Worm (Caenorhabditis elegans) whole organism, L4 larva: ENCODE results near the gene snt-2.

Experiments
- F37D6.2 ChIP-seq: sonication (generic microtip); optimal IDR thresholded peaks from 2 replicates; lab custom pipeline; 2016; ENCODE audit warnings: mild to moderate bottlenecking, missing genetic modification characterization, missing compliant biosample characterization
- F44E2.7 ChIP-seq: fragments of 200-800 bp; sonication (Bioruptor generic); IDR thresholded peaks from 2 replicates; pipeline ENCODE4 v2.1.2; 2022; ENCODE audit warnings: missing genetic modification characterization, missing compliant biosample characterization
- Y105C5A.15 ChIP-seq: fragments of 200-800 bp; sonication (Bioruptor generic); IDR thresholded peaks from 2 replicates; pipeline ENCODE4 v1.3.6; 2022; ENCODE audit warnings: missing genetic modification characterization, missing compliant biosample characterization
- ZK337.2 ChIP-seq: fragments of 200-800 bp; sonication (Bioruptor generic); IDR thresholded peaks from 2 replicates; pipeline ENCODE4 v1.3.6; 2022; ENCODE audit warnings: missing genetic modification reagents, missing genetic modification characterization, missing compliant biosample characterization
- aha-1 ChIP-seq: fragments of 150-350 bp; peaks from one replicate; lab custom pipeline; 2014; ENCODE audit warnings: missing biosample characterization, missing genetic modification characterization
- arid-1 ChIP-seq: fragments of 200-800 bp; sonication (Bioruptor generic); conservative IDR thresholded peaks from 2 replicates; pipeline ENCODE4 v1.3.6; 2022; ENCODE audit warnings: missing genetic modification reagents, missing genetic modification characterization, missing compliant biosample characterization
- ceh-28 ChIP-seq: fragments of 150-350 bp; optimal IDR thresholded peaks from 2 replicates; lab custom pipeline; 2014; ENCODE audit warnings: missing biosample characterization, missing genetic modification reagents, missing genetic modification characterization
- ceh-82 ChIP-seq: sonication (generic microtip); optimal IDR thresholded peaks from 2 replicates; lab custom pipeline; 2017; ENCODE audit warnings: missing biosample characterization, missing genetic modification characterization
- cey-2 ChIP-seq: sonication (generic microtip); optimal IDR thresholded peaks from 3 replicates; lab custom pipeline; 2017; ENCODE audit warnings: missing genetic modification characterization, mild to moderate bottlenecking, missing compliant biosample characterization, antibody characterized with exemption, borderline replicate concordance; ENCODE audit not compliant: insufficient read depth
- ctbp-1 ChIP-seq: fragments of 200-800 bp; sonication (Bioruptor generic); IDR thresholded peaks from 2 replicates; pipeline ENCODE4 v1.3.6; 2022; ENCODE audit warnings: missing genetic modification reagents, missing genetic modification characterization, missing compliant biosample characterization
- daf-16 ChIP-seq, 3 experiments: sonication (generic microtip); optimal IDR thresholded peaks; 2 replicates each; lab custom pipeline; 2016 to 2017; ENCODE audit warnings: missing genetic modification characterization in 3 of 3, missing genetic modification reagents in 3 of 3, mild to moderate bottlenecking in 2 of 3, missing compliant biosample characterization in 2 of 3, missing biosample characterization in 1 of 3, moderate library complexity in 1 of 3
- dmd-6 ChIP-seq: fragments of 200-800 bp; sonication (Bioruptor generic); IDR thresholded peaks from 2 replicates; pipeline ENCODE4 v1.3.6; 2022; ENCODE audit warnings: missing genetic modification reagents, missing genetic modification characterization, missing compliant biosample characterization
- dmd-8 ChIP-seq: fragments of 200-800 bp; sonication (Bioruptor generic); IDR thresholded peaks from 2 replicates; pipeline ENCODE4 v1.3.6; 2022; ENCODE audit warnings: missing genetic modification characterization, missing compliant biosample characterization
- dmd-9 ChIP-seq: fragments of 200-800 bp; sonication (Bioruptor generic); IDR thresholded peaks from 2 replicates; pipeline ENCODE4 v1.3.6; 2022; ENCODE audit warnings: missing genetic modification reagents, missing genetic modification characterization, missing compliant biosample characterization
- dpl-1 ChIP-seq: fragments of 150-350 bp; optimal IDR thresholded peaks from 2 replicates; lab custom pipeline; 2014; ENCODE audit warnings: missing biosample characterization, missing genetic modification reagents, missing genetic modification characterization
- dve-1 ChIP-seq: sonication (generic microtip); optimal IDR thresholded peaks from 2 replicates; lab custom pipeline; 2017; ENCODE audit warnings: antibody characterized with exemption, mild to moderate bottlenecking, missing genetic modification characterization, missing compliant biosample characterization; ENCODE audit not compliant: insufficient read depth
- egl-27 ChIP-seq: sonication (generic microtip); optimal IDR thresholded peaks from 3 replicates; lab custom pipeline; 2017; ENCODE audit warnings: missing biosample characterization, missing genetic modification reagents, missing genetic modification characterization
- egl-43 ChIP-seq: fragments of 200-800 bp; sonication (Bioruptor generic); IDR thresholded peaks from 2 replicates; pipeline ENCODE4 v1.3.6; 2022; ENCODE audit warnings: missing genetic modification reagents, missing genetic modification characterization, missing compliant biosample characterization
- fkh-10 ChIP-seq: fragments of 150-350 bp; optimal IDR thresholded peaks from 2 replicates; lab custom pipeline; 2014; ENCODE audit warnings: missing biosample characterization, missing genetic modification reagents, missing genetic modification characterization
- hif-1 ChIP-seq, 2 experiments: sonication (generic microtip); optimal IDR thresholded peaks; 2 replicates each; lab custom pipeline; 2016 to 2017; ENCODE audit warnings: missing compliant biosample characterization in 2 of 2, missing genetic modification characterization in 2 of 2, missing genetic modification reagents in 2 of 2, missing genotype in 2 of 2, mild to moderate bottlenecking in 1 of 2
- hlh-11 ChIP-seq: fragments of 200-800 bp; sonication (Bioruptor generic); optimal IDR thresholded peaks from 2 replicates; lab custom pipeline; 2018; ENCODE audit warnings: mild to moderate bottlenecking, missing genetic modification characterization, missing compliant biosample characterization
- hlh-30 ChIP-seq: sonication (generic microtip); optimal IDR thresholded peaks from 2 replicates; lab custom pipeline; 2017; ENCODE audit warnings: antibody characterized with exemption, mild to moderate bottlenecking, missing genetic modification characterization, missing compliant biosample characterization; ENCODE audit not compliant: insufficient read depth
- lin-13 ChIP-seq: fragments of 150-350 bp; optimal IDR thresholded peaks from 2 replicates; lab custom pipeline; 2014; ENCODE audit warnings: missing biosample characterization, missing genetic modification reagents, missing genetic modification characterization
- lin-15B ChIP-seq: fragments of 150-350 bp; sonication (generic microtip); optimal IDR thresholded peaks from 3 replicates; lab custom pipeline; 2014; ENCODE audit warnings: missing biosample characterization, missing genetic modification characterization
- lin-38 ChIP-seq: fragments of 200-800 bp; sonication (Bioruptor generic); IDR thresholded peaks from 2 replicates; pipeline ENCODE4 v1.3.6; 2022; ENCODE audit warnings: missing genetic modification reagents, missing genetic modification characterization, missing compliant biosample characterization
- lin-39 ChIP-seq: fragments of 150-350 bp; optimal IDR thresholded peaks from 2 replicates; lab custom pipeline; 2014; ENCODE audit warnings: missing biosample characterization, missing genetic modification reagents, missing genetic modification characterization
- lsy-2 ChIP-seq, 2 experiments: fragments of 150-350 bp in 1 of 2; sonication (generic microtip) in 1 of 2; optimal IDR thresholded peaks; 2 replicates each; lab custom pipeline; 2014 to 2017; ENCODE audit warnings: missing biosample characterization in 2 of 2, missing genetic modification characterization in 2 of 2
- mdl-1 ChIP-seq, 2 experiments: fragments of 150-350 bp in 1 of 2; sonication (generic microtip) in 1 of 2; optimal IDR thresholded peaks; 2 replicates each; lab custom pipeline; 2014 to 2017; ENCODE audit warnings: missing biosample characterization in 2 of 2, missing genetic modification characterization in 2 of 2
- mep-1 ChIP-seq: fragments of 150-350 bp; sonication (generic microtip); optimal IDR thresholded peaks from 3 replicates; lab custom pipeline; 2014; ENCODE audit warnings: missing biosample characterization, missing genetic modification characterization
- mes-2 ChIP-seq: sonication (generic microtip); optimal IDR thresholded peaks from 2 replicates; lab custom pipeline; 2016; ENCODE audit warnings: missing genotype, mild to moderate bottlenecking, missing genetic modification characterization, missing compliant biosample characterization; ENCODE audit not compliant: poor library complexity, severe bottlenecking
- mxl-2 ChIP-seq: fragments of 200-800 bp; sonication (Bioruptor generic); conservative IDR thresholded peaks from 2 replicates; pipeline ENCODE4 v1.3.6; 2022; ENCODE audit warnings: missing genetic modification reagents, missing genetic modification characterization, missing compliant biosample characterization
- mxl-3 ChIP-seq: fragments of 200-800 bp; sonication (Bioruptor generic); optimal IDR thresholded peaks from 2 replicates; lab custom pipeline; 2018; ENCODE audit warnings: mild to moderate bottlenecking, missing genetic modification characterization, missing compliant biosample characterization
- nhr-11 ChIP-seq: fragments of 150-350 bp; optimal IDR thresholded peaks from 2 replicates; lab custom pipeline; 2014; ENCODE audit warnings: missing biosample characterization, missing genetic modification characterization
- nhr-111 ChIP-seq: fragments of 200-800 bp; sonication (Bioruptor generic); optimal IDR thresholded peaks from 2 replicates; lab custom pipeline; 2018; ENCODE audit warnings: mild to moderate bottlenecking, missing genetic modification characterization, missing compliant biosample characterization
- nhr-28 ChIP-seq: fragments of 150-350 bp; optimal IDR thresholded peaks from 2 replicates; lab custom pipeline; 2014; ENCODE audit warnings: missing biosample characterization, missing genetic modification characterization
- nhr-48 ChIP-seq: sonication (generic microtip); optimal IDR thresholded peaks from 2 replicates; lab custom pipeline; 2016; ENCODE audit warnings: mild to moderate bottlenecking, missing genetic modification characterization, missing compliant biosample characterization
- nhr-6 ChIP-seq: fragments of 150-350 bp; optimal IDR thresholded peaks from 2 replicates; lab custom pipeline; 2014; ENCODE audit warnings: missing biosample characterization, missing genetic modification characterization
- nhr-77 ChIP-seq: fragments of 150-350 bp; optimal IDR thresholded peaks from 2 replicates; lab custom pipeline; 2014; ENCODE audit warnings: missing biosample characterization, missing genetic modification characterization
- pha-4 ChIP-seq, 2 experiments: fragments of 150-350 bp in 1 of 2; fragments of 200-800 bp in 1 of 2; sonication (Bioruptor generic) in 1 of 2; IDR thresholded peaks in 1 of 2; optimal IDR thresholded peaks in 1 of 2; 2 replicates each; pipeline versions ENCODE4 v1.3.6 to Lab custom; 2014 to 2022; ENCODE audit warnings: missing genetic modification characterization in 2 of 2, missing genetic modification reagents in 2 of 2, missing biosample characterization in 1 of 2, missing compliant biosample characterization in 1 of 2
- php-3 ChIP-seq: fragments of 200-800 bp; sonication (Bioruptor generic); IDR thresholded peaks from 2 replicates; pipeline ENCODE4 v1.3.6; 2022; ENCODE audit warnings: missing genetic modification reagents, missing genetic modification characterization, missing compliant biosample characterization
- pqm-1 ChIP-seq: sonication (generic microtip); optimal IDR thresholded peaks from 2 replicates; lab custom pipeline; 2017; ENCODE audit warnings: missing biosample characterization, missing genetic modification characterization
- rbr-2 ChIP-seq: sonication (generic microtip); optimal IDR thresholded peaks from 2 replicates; lab custom pipeline; 2016; ENCODE audit warnings: missing genotype, missing genetic modification characterization, missing compliant biosample characterization
- set-16 ChIP-seq: fragments of 200-800 bp; sonication (Bioruptor generic); IDR thresholded peaks from 2 replicates; pipeline ENCODE4 v1.3.6; 2022; ENCODE audit warnings: missing genetic modification reagents, missing genetic modification characterization, missing compliant biosample characterization
- skn-1 ChIP-seq: fragments of 150-350 bp; optimal IDR thresholded peaks from 2 replicates; lab custom pipeline; 2014; ENCODE audit warnings: missing biosample characterization, missing genetic modification characterization
- snpc-1.2 ChIP-seq: fragments of 200-800 bp; sonication (Bioruptor generic); IDR thresholded peaks from 2 replicates; pipeline ENCODE4 v1.3.6; 2022; ENCODE audit warnings: missing genetic modification reagents, missing genetic modification characterization, missing compliant biosample characterization
- spr-3 ChIP-seq: fragments of 200-800 bp; sonication (Bioruptor generic); optimal IDR thresholded peaks from 2 replicates; lab custom pipeline; 2018; ENCODE audit warnings: mild to moderate bottlenecking, missing genetic modification characterization, missing compliant biosample characterization
- unc-130 ChIP-seq: sonication (generic microtip); optimal IDR thresholded peaks from 2 replicates; lab custom pipeline; 2016; ENCODE audit warnings: missing genetic modification reagents, missing genetic modification characterization, missing compliant biosample characterization

snt-2 gene

ce11 chrIII:783254-783753 is 10.2 kb downstream of the snt-2 start, which contains the start of the genes dagl-2 and ppm-1.G:
Gene dagl-2 (minus strand): TSS chrIII:783305.
Gene ppm-1.G (plus strand): TSS chrIII:783703.
- TF ChIP-seq nhr-48 (no peak), spr-3 (GFP tag; lab: Kevin White, UChicago) (no peak), arid-1 (GFP tag; lab: Robert Waterston, UW) (no peak), mdl-1 (tag; optimal IDR thresholded peaks at IDR 0.05; lab: Kevin White, UChicago) (no peak), php-3 (no peak), nhr-111 (GFP tag; lab: Kevin White, UChicago) (no peak), mxl-3 (GFP tag; lab: Kevin White, UChicago) (no peak), Y105C5A.15 (GFP tag; lab: Robert Waterston, UW) (no peak), dpl-1 (GFP tag; lab: Kevin White, UChicago) (peak; percentile 72), ctbp-1 (GFP tag; lab: Robert Waterston, UW) (no peak), mes-2 (tag; lab: Kevin White, UChicago) (peak; percentile 97), snpc-1.2 (GFP tag; lab: Robert Waterston, UW) (no peak), daf-16 (GFP tag; optimal IDR thresholded peaks at IDR 0.05; lab: Kevin White, UChicago) (no peak), daf-16 (tag; optimal IDR thresholded peaks at IDR 0.05; lab: Kevin White, UChicago) (peak; percentile 12), hlh-30 (tag; lab: Kevin White, UChicago) (peak; percentile 47), set-16 (GFP tag; lab: Robert Waterston, UW) (no peak), lin-39 (no peak), aha-1 (tag; lab: Kevin White, UChicago) (peak; percentile 70), fkh-10 (GFP tag; lab: Kevin White, UChicago) (peak; percentile 52), pqm-1 (tag; lab: Kevin White, UChicago) (peak; percentile 9), nhr-6 (tag; lab: Kevin White, UChicago) (peak; percentile 72), ZK337.2 (GFP tag; lab: Robert Waterston, UW) (no peak), dmd-8 (GFP tag; lab: Robert Waterston, UW) (no peak), lin-38 (GFP tag; lab: Robert Waterston, UW) (peak; percentile 94), nhr-11 (tag; lab: Kevin White, UChicago) (peak; percentile 28), mxl-2 (no peak), skn-1 (no peak), dve-1 (peak; percentile 57), unc-130 (GFP tag; lab: Kevin White, UChicago) (peak; percentile 90), lin-13 (GFP tag; lab: Kevin White, UChicago) (peak; percentile 10), rbr-2 (tag; lab: Kevin White, UChicago) (peak; percentile 53), dmd-6 (GFP tag; lab: Robert Waterston, UW) (peak; percentile 48; the same call in 1 of the 2 replicates), F44E2.7 (GFP tag; lab: Robert Waterston, UW) (no peak), hlh-11 (tag; lab: Kevin White, UChicago) (peak; percentile 19), egl-27 (no peak), egl-43 (GFP tag; lab: Robert Waterston, UW) (no peak), nhr-77 (tag; lab: Kevin White, UChicago) (peak; percentile 76), lsy-2 (tag; optimal IDR thresholded peaks at IDR 0.05; lab: Kevin White, UChicago) (peak; percentile 46 to 88), nhr-28 (tag; lab: Kevin White, UChicago) (peak; percentile 10), lin-15B (peak; percentile 36), ceh-28 (tag; lab: Kevin White, UChicago) (no peak), F37D6.2 (tag; lab: Kevin White, UChicago) (no peak), cey-2 (tag; lab: Kevin White, UChicago) (no peak), dmd-9 (0 out of 2 replicates have a peak, but pooled peaks have one; percentile 29), hif-1 (tag; optimal IDR thresholded peaks at IDR 0.05; lab: Kevin White, UChicago) (peak in 1 of 2 experiments; percentile 82), mep-1 (tag; lab: Kevin White, UChicago) (peak; percentile 69), ceh-82 (no peak), pha-4 (GFP tag; IDR thresholded peaks at IDR 0.05; lab: Robert Waterston, UW) (no peak), pha-4 (tag; optimal IDR thresholded peaks at IDR 0.05; lab: Kevin White, UChicago) (peak; percentile 31)
